Worm (Caenorhabditis elegans): ENCODE measurements around the gene F31F6.2.

DNA sequence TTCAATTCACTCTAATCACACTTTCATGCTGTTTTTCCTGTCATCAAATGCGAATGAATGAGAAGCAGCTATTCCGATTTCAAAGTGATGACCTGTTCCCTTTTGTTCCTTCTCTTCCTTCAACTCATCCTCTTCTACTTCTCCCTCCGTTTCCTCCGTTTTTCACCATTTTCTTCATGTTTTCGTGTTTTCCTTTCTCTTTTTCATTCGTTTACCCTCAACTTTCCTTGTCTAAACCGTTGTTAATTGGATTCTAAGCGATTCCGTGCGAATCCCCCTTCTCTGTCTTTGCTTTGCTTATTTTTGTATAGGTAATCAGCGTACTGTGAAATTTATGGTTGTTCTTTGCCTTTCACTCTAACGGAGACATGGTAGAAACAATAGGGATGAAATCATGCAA lies 14.2 kb upstream of the F31F6.2 start:
- no peak for TF ChIP-seq ama-1 (optimal IDR thresholded peaks at IDR 0.05)
- no peak for TF ChIP-seq sox-2 (GFP tag; IDR thresholded peaks at IDR 0.05)
- no peak for TF ChIP-seq C08G9.2 (tag; optimal IDR thresholded peaks at IDR 0.05)
- no peak for TF ChIP-seq lim-6 (tag; optimal IDR thresholded peaks at IDR 0.05)
- TF ChIP-seq elt-2 (tag; optimal IDR thresholded peaks at IDR 0.05) = no peak
- TF ChIP-seq sox-4 (tag; optimal IDR thresholded peaks at IDR 0.05) = no peak
- TF ChIP-seq pqm-1 (tag; optimal IDR thresholded peaks at IDR 0.05) = no peak
- TF ChIP-seq ztf-16 (tag; optimal IDR thresholded peaks at IDR 0.05) = no peak
- TF ChIP-seq hlh-8 (tag; optimal IDR thresholded peaks at IDR 0.05) = no peak
- TF ChIP-seq T23F11.4 (GFP tag; optimal IDR thresholded peaks at IDR 0.05) = no peak

All from whole organism, late embryonic.